Worm (Caenorhabditis elegans) whole organism, midembryonic: ENCODE measurements around the gene K11D12.14.

ENCODE experiments used
- T22C8.4 ChIP-seq: fragments of 200-800 bp; sonication (Bioruptor generic); IDR thresholded peaks from 2 replicates; pipeline ENCODE4 v1.3.6; 2022; ENCODE audit warnings: missing genetic modification characterization, missing compliant biosample characterization
- cog-1 ChIP-seq: sonication (generic microtip); optimal IDR thresholded peaks from 2 replicates; lab custom pipeline; 2016; ENCODE audit warnings: missing genetic modification characterization, missing compliant biosample characterization
- flt-1 ChIP-seq: fragments of 200-800 bp; sonication (Bioruptor generic); IDR thresholded peaks from 2 replicates; pipeline ENCODE4 v1.3.6; 2022; ENCODE audit warnings: missing genetic modification characterization, missing compliant biosample characterization
- klf-2 ChIP-seq: fragments of 200-800 bp; sonication (Bioruptor generic); conservative IDR thresholded peaks from 2 replicates; pipeline ENCODE4 v1.3.6; 2022; ENCODE audit warnings: missing genetic modification reagents, missing genetic modification characterization, missing compliant biosample characterization
- med-1 ChIP-seq: sonication (generic microtip); optimal IDR thresholded peaks from 2 replicates; lab custom pipeline; 2017; ENCODE audit warnings: missing genetic modification characterization, mild to moderate bottlenecking, missing compliant biosample characterization, antibody characterized with exemption, missing genetic modification reagents; ENCODE audit not compliant: insufficient read depth
- ref-1 ChIP-seq: fragments of 200-800 bp; sonication (Bioruptor generic); conservative IDR thresholded peaks from 2 replicates; pipeline ENCODE4 v1.3.6; 2022; ENCODE audit warnings: missing genetic modification reagents, missing genetic modification characterization, missing compliant biosample characterization
- tab-1 ChIP-seq: fragments of 200-800 bp; sonication (Bioruptor generic); IDR thresholded peaks from 2 replicates; pipeline ENCODE4 v1.3.6; 2022; ENCODE audit warnings: missing genetic modification characterization, missing compliant biosample characterization
- ztf-23 ChIP-seq: fragments of 200-800 bp; sonication (Bioruptor generic); IDR thresholded peaks from 2 replicates; pipeline ENCODE4 v1.3.6; 2022; ENCODE audit warnings: missing genetic modification reagents, missing genetic modification characterization, missing compliant biosample characterization
- ztf-29 ChIP-seq: fragments of 200-800 bp; sonication (Bioruptor generic); IDR thresholded peaks from 2 replicates; pipeline ENCODE4 v1.3.6; 2022; ENCODE audit warnings: missing genetic modification reagents, missing genetic modification characterization, missing compliant biosample characterization

K11D12.14 gene

DNA sequence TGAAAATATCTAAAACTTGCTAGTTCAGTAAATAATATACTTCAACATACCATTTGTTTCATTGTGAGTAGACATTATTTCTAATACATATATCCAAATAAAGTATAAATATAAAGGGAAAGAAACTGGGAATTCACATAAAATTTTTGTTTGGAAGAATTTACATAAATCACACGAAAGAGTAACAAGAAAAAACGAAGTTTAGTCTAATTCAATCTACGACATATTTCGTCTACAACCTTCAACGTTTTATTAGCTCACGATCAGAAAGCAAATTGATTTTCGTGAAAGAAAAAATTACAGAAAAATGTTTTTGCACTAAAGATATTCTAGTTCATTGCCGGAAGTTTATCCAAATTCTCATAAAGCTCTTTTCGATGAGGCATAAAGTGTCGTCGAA is 47.6 kb downstream of the K11D12.14 start, which contains the start of gene C04F5.2:
Gene C04F5.2, minus strand, starts transcription at position 101 of the 400 bp plus-strand sequence.
- no peak for TF ChIP-seq klf-2 (GFP tag; lab: Robert Waterston, UW)

DNA sequence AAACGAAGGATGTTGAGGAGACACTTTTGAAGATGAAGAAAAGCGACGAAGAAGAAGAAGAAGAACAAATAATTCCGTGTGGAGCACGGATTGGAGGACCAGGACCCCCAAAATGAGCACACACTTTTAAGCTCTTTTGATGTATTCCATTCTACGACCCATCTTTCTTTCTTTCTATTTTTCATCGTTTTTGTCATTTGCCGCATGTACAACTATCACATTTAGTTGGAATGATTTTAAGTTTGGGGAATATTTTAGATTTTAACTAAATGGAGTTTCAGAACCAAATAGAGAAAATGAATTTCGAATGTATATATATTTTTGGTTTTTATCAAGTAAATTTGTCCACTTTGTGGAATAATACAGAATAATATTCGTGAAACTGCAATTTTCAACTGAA is 49.5 kb downstream of the K11D12.14 start, which contains the start of gene unc-46:
Gene unc-46, minus strand, starts transcription at position 101 of the 400 bp plus-strand sequence.
- TF ChIP-seq ztf-23 (GFP tag; lab: Robert Waterston, UW) = no peak
- no peak for TF ChIP-seq med-1 (GFP tag; lab: Kevin White, UChicago)
- no peak for TF ChIP-seq ztf-29 (GFP tag; lab: Robert Waterston, UW)
- no peak for TF ChIP-seq klf-2 (GFP tag; lab: Robert Waterston, UW)
- no peak for TF ChIP-seq tab-1 (GFP tag; lab: Robert Waterston, UW)
- no peak for TF ChIP-seq flt-1
- TF ChIP-seq ref-1 (GFP tag; lab: Robert Waterston, UW) = no peak
- no peak for TF ChIP-seq cog-1 (tag; lab: Kevin White, UChicago)
- TF ChIP-seq T22C8.4 (GFP tag; lab: Robert Waterston, UW) = no peak
